Fruit fly (Drosophila melanogaster) whole organism, embryonic: ENCODE data around the gene CG6966.

ENCODE experiments used
- ATbp ChIP-seq: fragments of 200-800 bp; sonication (Bioruptor generic); optimal IDR thresholded peaks from 2 replicates; lab custom pipeline; 2017; ENCODE audit warnings: missing biosample characterization, mild to moderate bottlenecking, missing genetic modification characterization, missing genetic modification reagents
- CG1024 ChIP-seq: fragments of 200-800 bp; sonication (Bioruptor generic); IDR thresholded peaks from 2 replicates; pipeline ENCODE4 v1.3.6; 2022; ENCODE audit warnings: missing biosample characterization, missing genetic modification characterization
- CG10543 ChIP-seq: fragments of 200-800 bp; sonication (Bioruptor generic); optimal IDR thresholded peaks from 3 replicates; lab custom pipeline; 2017; ENCODE audit warnings: missing biosample characterization, mild to moderate bottlenecking, missing genetic modification characterization, moderate library complexity
- CG11560 ChIP-seq: fragments of 200-800 bp; sonication (Bioruptor generic); IDR thresholded peaks from 3 replicates; pipeline ENCODE4 v1.3.6; 2022; ENCODE audit warnings: missing biosample characterization, missing genetic modification characterization
- CG12942 ChIP-seq: fragments of 200-800 bp; sonication (Bioruptor generic); optimal IDR thresholded peaks from 3 replicates; lab custom pipeline; 2016; ENCODE audit warnings: missing biosample characterization, missing genetic modification characterization
- CG13424 ChIP-seq: fragments of 200-800 bp; sonication (Bioruptor generic); optimal IDR thresholded peaks from 2 replicates; lab custom pipeline; 2019; ENCODE audit warnings: missing biosample characterization, mild to moderate bottlenecking, missing genetic modification characterization, moderate library complexity
- CG13624 ChIP-seq: fragments of 200-800 bp; sonication (Bioruptor generic); optimal IDR thresholded peaks from 2 replicates; lab custom pipeline; 2016; ENCODE audit warnings: missing biosample characterization, missing genetic modification characterization
- CG15073 ChIP-seq: fragments of 200-800 bp; sonication (Bioruptor generic); optimal IDR thresholded peaks from 2 replicates; lab custom pipeline; 2016; ENCODE audit warnings: missing biosample characterization, missing genetic modification characterization
- CG17385 ChIP-seq: fragments of 200-800 bp; sonication (Bioruptor generic); optimal IDR thresholded peaks from 3 replicates; lab custom pipeline; 2018; ENCODE audit warnings: missing biosample characterization, mild to moderate bottlenecking, missing genetic modification characterization
- CG2120 ChIP-seq: fragments of 200-800 bp; sonication (Bioruptor generic); optimal IDR thresholded peaks from 3 replicates; lab custom pipeline; 2016; ENCODE audit warnings: missing biosample characterization, missing genetic modification characterization
- CG4360 ChIP-seq: fragments of 200-800 bp; sonication (Bioruptor generic); IDR thresholded peaks from 2 replicates; pipeline ENCODE4 v1.3.6; 2022; ENCODE audit warnings: missing biosample characterization, missing genetic modification characterization
- CG5245 ChIP-seq: fragments of 200-800 bp; sonication (Bioruptor generic); optimal IDR thresholded peaks from 3 replicates; lab custom pipeline; 2016; ENCODE audit warnings: missing biosample characterization, missing genetic modification characterization
- CG5953 ChIP-seq: fragments of 200-800 bp; sonication (Bioruptor generic); IDR thresholded peaks from 2 replicates; pipeline ENCODE4 v1.3.6; 2022; ENCODE audit warnings: missing biosample characterization, missing genetic modification characterization
- CG8089 ChIP-seq: fragments of 200-800 bp; sonication (Bioruptor generic); optimal IDR thresholded peaks from 3 replicates; lab custom pipeline; 2016; ENCODE audit warnings: missing biosample characterization, missing genetic modification characterization
- CG8478 ChIP-seq: fragments of >200 bp; optimal IDR thresholded peaks from 2 replicates; lab custom pipeline; 2018
- CG8924 ChIP-seq: fragments of 200-800 bp; optimal IDR thresholded peaks from 3 replicates; lab custom pipeline; 2019; ENCODE audit warnings: missing biosample characterization, mild to moderate bottlenecking, missing genetic modification characterization, moderate library complexity
- CG9727 ChIP-seq: fragments of 200-800 bp; sonication (Bioruptor generic); optimal IDR thresholded peaks from 3 replicates; lab custom pipeline; 2017; ENCODE audit warnings: missing biosample characterization, mild to moderate bottlenecking, missing genetic modification characterization
- D19A ChIP-seq: fragments of 200-800 bp; optimal IDR thresholded peaks from 3 replicates; lab custom pipeline; 2019; ENCODE audit warnings: missing biosample characterization, mild to moderate bottlenecking, missing genetic modification characterization, moderate library complexity
- Dek ChIP-seq: fragments of 200-800 bp; sonication (Bioruptor generic); optimal IDR thresholded peaks from 3 replicates; lab custom pipeline; 2019; ENCODE audit warnings: missing biosample characterization, mild to moderate bottlenecking, missing genetic modification characterization, moderate library complexity
- Gug ChIP-seq: fragments of 200-800 bp; sonication (Bioruptor generic); IDR thresholded peaks from 4 replicates; pipeline ENCODE4 v1.3.6; 2022; ENCODE audit warnings: missing biosample characterization, missing genetic modification characterization
- HLH54F ChIP-seq: fragments of 200-800 bp; sonication (Bioruptor generic); optimal IDR thresholded peaks from 3 replicates; lab custom pipeline; 2016; ENCODE audit warnings: missing biosample characterization, missing genetic modification characterization
- HmgD ChIP-seq: fragments of 200-800 bp; sonication (Bioruptor generic); optimal IDR thresholded peaks from 3 replicates; lab custom pipeline; 2016; ENCODE audit warnings: missing biosample characterization, missing genetic modification characterization
- Hmx ChIP-seq: fragments of 200-800 bp; sonication (Bioruptor generic); optimal IDR thresholded peaks from 2 replicates; lab custom pipeline; 2016; ENCODE audit warnings: missing biosample characterization, missing genetic modification characterization
- Hr78 ChIP-seq, 2 experiments: fragments of 200-800 bp in 1 of 2; fragments of >200 bp in 1 of 2; sonication (Bioruptor generic) in 1 of 2; optimal IDR thresholded peaks; 2 replicates each; lab custom pipeline; 2017 to 2019; ENCODE audit warnings: missing biosample characterization in 2 of 2, missing genetic modification characterization in 2 of 2, mild to moderate bottlenecking in 1 of 2, moderate library complexity in 1 of 2
- Lhr ChIP-seq: fragments of 200-800 bp; sonication (Bioruptor generic); optimal IDR thresholded peaks from 3 replicates; lab custom pipeline; 2017; ENCODE audit warnings: mild to moderate bottlenecking, missing biosample characterization, missing genetic modification reagents, missing genetic modification characterization
- Meics ChIP-seq: fragments of 200-800 bp; sonication (Bioruptor generic); optimal IDR thresholded peaks from 2 replicates; lab custom pipeline; 2017; ENCODE audit warnings: missing biosample characterization, mild to moderate bottlenecking, missing genetic modification characterization
- Mes4 ChIP-seq: fragments of 200-800 bp; sonication (Bioruptor generic); optimal IDR thresholded peaks from 2 replicates; lab custom pipeline; 2016; ENCODE audit warnings: missing biosample characterization, missing genetic modification characterization
- Ptx1 ChIP-seq: fragments of 200-800 bp; sonication (Bioruptor generic); IDR thresholded peaks from 2 replicates; pipeline ENCODE4 v1.3.6; 2022; ENCODE audit warnings: missing biosample characterization, missing genetic modification characterization
- Six4 ChIP-seq: fragments of 200-800 bp; sonication (Bioruptor generic); optimal IDR thresholded peaks from 2 replicates; lab custom pipeline; 2016; ENCODE audit warnings: missing biosample characterization, missing genetic modification characterization
- Sox100B ChIP-seq: fragments of 200-800 bp; sonication (Bioruptor generic); optimal IDR thresholded peaks from 3 replicates; lab custom pipeline; 2018; ENCODE audit warnings: missing biosample characterization, mild to moderate bottlenecking, missing genetic modification characterization
- Taf1 ChIP-seq: fragments of 200-800 bp; sonication (Bioruptor generic); IDR thresholded peaks from 2 replicates; pipeline ENCODE4 v1.3.6; 2022; ENCODE audit warnings: missing biosample characterization, missing genetic modification characterization
- ab ChIP-seq: fragments of 200-800 bp; sonication (Bioruptor generic); optimal IDR thresholded peaks from 2 replicates; lab custom pipeline; 2016; ENCODE audit warnings: missing biosample characterization, missing genetic modification characterization
- aop ChIP-seq: fragments of 200-800 bp; sonication (Bioruptor generic); IDR thresholded peaks from 2 replicates; pipeline ENCODE4 v1.3.6; 2022; ENCODE audit warnings: missing biosample characterization, missing genetic modification characterization
- bcd ChIP-seq: fragments of 200-800 bp; sonication (Bioruptor generic); optimal IDR thresholded peaks from 2 replicates; lab custom pipeline; 2017; ENCODE audit warnings: missing biosample characterization, mild to moderate bottlenecking, missing genetic modification characterization
- btn ChIP-seq: fragments of 200-800 bp; sonication (Bioruptor generic); optimal IDR thresholded peaks from 2 replicates; lab custom pipeline; 2016; ENCODE audit warnings: missing biosample characterization, missing genetic modification characterization
- en ChIP-seq: fragments of 200-800 bp; sonication (Bioruptor generic); optimal IDR thresholded peaks from 2 replicates; lab custom pipeline; 2016; ENCODE audit warnings: missing biosample characterization, missing genetic modification characterization
- esg ChIP-seq: fragments of 200-800 bp; sonication (Bioruptor generic); conservative IDR thresholded peaks from 2 replicates; pipeline ENCODE4 v1.3.6; 2022; ENCODE audit warnings: missing biosample characterization, missing genetic modification characterization
- fd102C ChIP-seq: fragments of 200-800 bp; sonication (Bioruptor generic); optimal IDR thresholded peaks from 2 replicates; lab custom pipeline; 2018; ENCODE audit warnings: missing biosample characterization, mild to moderate bottlenecking, missing genetic modification characterization, moderate library complexity
- onecut ChIP-seq: fragments of 200-800 bp; sonication (Bioruptor generic); IDR thresholded peaks from 2 replicates; pipeline ENCODE4 v1.3.6; 2022; ENCODE audit warnings: missing biosample characterization, missing genetic modification characterization
- pan ChIP-seq, 4 experiments: fragments of >200 bp in 3 of 4; fragments of 200-800 bp in 1 of 4; sonication (Bioruptor generic) in 1 of 4; optimal IDR thresholded peaks in 3 of 4; IDR thresholded peaks in 1 of 4; 2 replicates each; pipeline versions ENCODE4 v1.3.6 to Lab custom; 2017 to 2022; ENCODE audit warnings: missing biosample characterization in 2 of 4, missing genetic modification characterization in 2 of 4, mixed read lengths in 1 of 4
- pum ChIP-seq: fragments of 200-800 bp; sonication (Bioruptor generic); optimal IDR thresholded peaks from 2 replicates; lab custom pipeline; 2016; ENCODE audit warnings: missing biosample characterization, missing genetic modification characterization
- seq ChIP-seq: fragments of 200-800 bp; sonication (Bioruptor generic); IDR thresholded peaks from 2 replicates; pipeline ENCODE4 v1.3.6; 2022; ENCODE audit warnings: missing biosample characterization, missing genetic modification characterization
- sna ChIP-seq: fragments of 200-800 bp; sonication (Bioruptor generic); IDR thresholded peaks from 2 replicates; pipeline ENCODE4 v1.3.6; 2022; ENCODE audit warnings: missing biosample characterization, missing genetic modification characterization; ENCODE audit not compliant: partially characterized antibody
- so ChIP-seq: fragments of 200-800 bp; sonication (Bioruptor generic); IDR thresholded peaks from 3 replicates; pipeline ENCODE4 v1.3.6; 2022; ENCODE audit warnings: missing biosample characterization, missing genetic modification characterization
- sob ChIP-seq: fragments of 200-800 bp; sonication (Bioruptor generic); IDR thresholded peaks from 2 replicates; pipeline ENCODE4 v1.3.6; 2022; ENCODE audit warnings: missing biosample characterization, missing genetic modification characterization
- ssp ChIP-seq: fragments of 200-800 bp; sonication (Bioruptor generic); IDR thresholded peaks from 2 replicates; pipeline ENCODE4 v1.3.6; 2022; ENCODE audit warnings: missing biosample characterization, missing genetic modification characterization
- stc ChIP-seq: fragments of 200-800 bp; sonication (Bioruptor generic); IDR thresholded peaks from 2 replicates; pipeline ENCODE4 v1.3.6; 2022; ENCODE audit warnings: missing biosample characterization, missing genetic modification characterization
- tin ChIP-seq: fragments of 200-800 bp; sonication (Bioruptor generic); optimal IDR thresholded peaks from 3 replicates; lab custom pipeline; 2016; ENCODE audit warnings: missing biosample characterization, missing genetic modification characterization
- wek ChIP-seq: fragments of 200-800 bp; sonication (Bioruptor generic); optimal IDR thresholded peaks from 3 replicates; lab custom pipeline; 2018; ENCODE audit warnings: missing biosample characterization, mild to moderate bottlenecking, missing genetic modification characterization, moderate library complexity
- zen ChIP-seq: fragments of 200-800 bp; sonication (Bioruptor generic); optimal IDR thresholded peaks from 3 replicates; lab custom pipeline; 2018; ENCODE audit warnings: missing biosample characterization, mild to moderate bottlenecking, missing genetic modification characterization, moderate library complexity

CG6966 gene

dm6 chr3R:15139010-15139815 is 43.8 kb upstream of the CG6966 start (continued):
- TF ChIP-seq CG9727 (GFP tag; lab: Kevin White, UChicago): peak; percentile 34
- peak; percentile 9 for TF ChIP-seq Dek
- peak; percentile 19 for TF ChIP-seq Sox100B (GFP tag; lab: Kevin White, UChicago)
- no peak for TF ChIP-seq pum
- TF ChIP-seq bcd (GFP tag; lab: Kevin White, UChicago): peak; percentile 10
- no peak for TF ChIP-seq HmgD (GFP tag; lab: Kevin White, UChicago)
- TF ChIP-seq tin (GFP tag; lab: Kevin White, UChicago): no peak
- TF ChIP-seq stc (GFP tag; lab: Robert Waterston, UW): no peak
- no peak for TF ChIP-seq zen
- no peak for TF ChIP-seq CG4360 (GFP tag; lab: Robert Waterston, UW)
- no peak for TF ChIP-seq Mes4 (GFP tag; lab: Kevin White, UChicago)
- no peak for TF ChIP-seq wek
- peak; percentile 13 for TF ChIP-seq CG8924 (tag; lab: Kevin White, UChicago)
- TF ChIP-seq esg (GFP tag; lab: Robert Waterston, UW): no peak
- TF ChIP-seq btn: no peak
- TF ChIP-seq CG13624: peak; percentile 28
- TF ChIP-seq Taf1 (GFP tag; lab: Robert Waterston, UW): no peak
- no peak for TF ChIP-seq so
- no peak for TF ChIP-seq onecut
- no peak for TF ChIP-seq CG10543 (GFP tag; lab: Kevin White, UChicago)
- no peak for TF ChIP-seq Hr78 (GFP tag; optimal IDR thresholded peaks at IDR 0.05; lab: Kevin White, UChicago)
- TF ChIP-seq ab: no peak
- TF ChIP-seq CG5245 (GFP tag; lab: Kevin White, UChicago): no peak
- TF ChIP-seq CG5953 (GFP tag; lab: Robert Waterston, UW): no peak
- TF ChIP-seq ATbp: no peak
- peak; percentile 30; the same call in 1 of the 2 replicates for TF ChIP-seq seq (GFP tag; lab: Robert Waterston, UW)
- no peak for TF ChIP-seq aop (GFP tag; lab: Robert Waterston, UW)
- TF ChIP-seq Six4 (GFP tag; lab: Kevin White, UChicago): no peak
- TF ChIP-seq CG15073 (GFP tag; lab: Kevin White, UChicago): peak; percentile 69
- no peak for TF ChIP-seq CG1024 (GFP tag; lab: Robert Waterston, UW)
- TF ChIP-seq Gug (GFP tag; lab: Robert Waterston, UW): no peak
- TF ChIP-seq pan (optimal IDR thresholded peaks at IDR 0.05; lab: Kevin White, UChicago): no peak
- no peak for TF ChIP-seq pan (GFP tag; optimal IDR thresholded peaks at IDR 0.05 in 1 of 2, IDR thresholded peaks at IDR 0.05 in 1 of 2)
- no peak for TF ChIP-seq ssp (GFP tag; lab: Robert Waterston, UW)
- TF ChIP-seq Lhr (GFP tag; lab: Kevin White, UChicago): no peak
- no peak for TF ChIP-seq sna (GFP tag; lab: Robert Waterston, UW)
- no peak for TF ChIP-seq Meics (GFP tag; lab: Kevin White, UChicago)
- no peak for TF ChIP-seq CG11560
- TF ChIP-seq Hmx: no peak
- peak; percentile 37; the same call in 1 of the 2 replicates for TF ChIP-seq sob (GFP tag; lab: Robert Waterston, UW)
- peak; percentile 66 for TF ChIP-seq CG13424 (tag; lab: Kevin White, UChicago)
- TF ChIP-seq D19A (tag; lab: Kevin White, UChicago): peak; percentile 69
- 0 out of 2 replicates have a peak, but pooled peaks have one; percentile 10 for TF ChIP-seq Ptx1 (GFP tag; lab: Robert Waterston, UW)
- TF ChIP-seq CG2120 (GFP tag; lab: Kevin White, UChicago): peak; percentile 73
- no peak for TF ChIP-seq en (GFP tag; lab: Kevin White, UChicago)
- TF ChIP-seq CG8089 (GFP tag; lab: Kevin White, UChicago): no peak
- peak; percentile 56 for TF ChIP-seq CG17385 (GFP tag; lab: Kevin White, UChicago)
- no peak for TF ChIP-seq CG12942 (GFP tag; lab: Kevin White, UChicago)
- TF ChIP-seq fd102C (GFP tag; lab: Kevin White, UChicago): no peak
- no peak for TF ChIP-seq CG8478 (lab: Kevin White, UChicago)
- peak; percentile 42 for TF ChIP-seq HLH54F
